Worm (Caenorhabditis elegans) whole organism, late embryonic: ENCODE data around the gene idi-1.

Experiments
- F13H6.1 ChIP-seq: sonication (generic microtip); optimal IDR thresholded peaks from 2 replicates; lab custom pipeline; 2016; ENCODE audit warnings: missing genetic modification characterization, missing compliant biosample characterization
- ama-1 ChIP-seq: fragments of 150-350 bp; optimal IDR thresholded peaks from 2 replicates; lab custom pipeline; 2014
- ceh-22 ChIP-seq: sonication (generic microtip); optimal IDR thresholded peaks from 2 replicates; lab custom pipeline; 2017; ENCODE audit warnings: missing biosample characterization, missing genetic modification characterization
- ceh-9 ChIP-seq: sonication (generic microtip); optimal IDR thresholded peaks from 2 replicates; lab custom pipeline; 2016; ENCODE audit warnings: mild to moderate bottlenecking, missing genetic modification characterization, inconsistent platforms, missing compliant biosample characterization
- dmd-4 ChIP-seq: sonication (generic microtip); optimal IDR thresholded peaks from 2 replicates; lab custom pipeline; 2016; ENCODE audit warnings: borderline replicate concordance, missing genetic modification characterization, missing compliant biosample characterization
- elt-4 ChIP-seq: sonication (generic microtip); optimal IDR thresholded peaks from 2 replicates; lab custom pipeline; 2016; ENCODE audit warnings: missing genetic modification characterization, missing compliant biosample characterization
- fax-1 ChIP-seq: sonication (generic microtip); optimal IDR thresholded peaks from 2 replicates; lab custom pipeline; 2016; ENCODE audit warnings: missing genotype, missing genetic modification characterization, missing compliant biosample characterization
- nhr-11 ChIP-seq: fragments of 150-350 bp; optimal IDR thresholded peaks from 2 replicates; lab custom pipeline; 2014; ENCODE audit warnings: missing biosample characterization, missing genetic modification characterization
- pat-9 ChIP-seq: fragments of 200-800 bp; sonication (Bioruptor generic); optimal IDR thresholded peaks from 2 replicates; lab custom pipeline; 2018; ENCODE audit warnings: mild to moderate bottlenecking, missing genetic modification characterization, moderate library complexity, missing compliant biosample characterization
- pha-4 ChIP-seq: fragments of 150-350 bp; optimal IDR thresholded peaks from 2 replicates; lab custom pipeline; 2018; ENCODE audit warnings: missing biosample characterization, missing genetic modification reagents, missing genetic modification characterization
- unc-55 ChIP-seq: sonication (generic microtip); optimal IDR thresholded peaks from 2 replicates; lab custom pipeline; 2017; ENCODE audit warnings: missing biosample characterization, missing genetic modification reagents, missing genetic modification characterization

ce11 chrIII:8121132-8121531, 29.6 kb downstream of the idi-1 start, which contains the start of gene gei-8:
- no peak for TF ChIP-seq unc-55 (GFP tag; lab: Kevin White, UChicago)
- TF ChIP-seq ama-1 (lab: Kevin White, UChicago): no peak
- TF ChIP-seq F13H6.1 (tag; lab: Kevin White, UChicago): no peak
- TF ChIP-seq nhr-11 (tag; lab: Kevin White, UChicago): no peak
- no peak for TF ChIP-seq pha-4 (tag; lab: Kevin White, UChicago)
- TF ChIP-seq pat-9 (tag; lab: Kevin White, UChicago): no peak
- no peak for TF ChIP-seq elt-4 (tag; lab: Kevin White, UChicago)
- TF ChIP-seq fax-1 (tag; lab: Kevin White, UChicago): no peak
- no peak for TF ChIP-seq ceh-9 (tag; lab: Kevin White, UChicago)
- TF ChIP-seq ceh-22: no peak
- no peak for TF ChIP-seq dmd-4 (tag; lab: Kevin White, UChicago)
